Fruit fly (Drosophila melanogaster): ENCODE results near the gene sstn.

dm6 chr3L:15042470-15042869 is 52.0 kb downstream of the sstn start, which contains the start of gene Rpn12R:
- TF ChIP-seq CG13204 (GFP tag; optimal IDR thresholded peaks at IDR 0.05) (no peak), CG9948 (tag; optimal IDR thresholded peaks at IDR 0.05) (no peak), CG15710 (tag; optimal IDR thresholded peaks at IDR 0.05) (no peak), CG17806 (tag; optimal IDR thresholded peaks at IDR 0.05) (no peak), Ets98B (GFP tag; IDR thresholded peaks at IDR 0.05) (no peak), CG14655 (GFP tag; optimal IDR thresholded peaks at IDR 0.05) (no peak), gl (tag; optimal IDR thresholded peaks at IDR 0.05) (no peak), CG12605 (GFP tag; IDR thresholded peaks at IDR 0.05) (no peak), Pif1B (GFP tag; optimal IDR thresholded peaks at IDR 0.05) (no peak), CG32121 (GFP tag; IDR thresholded peaks at IDR 0.05) (no peak), rn (GFP tag; IDR thresholded peaks at IDR 0.05) (no peak), CG8159 (tag; optimal IDR thresholded peaks at IDR 0.05) (no peak), D1 (tag; optimal IDR thresholded peaks at IDR 0.05) (no peak)
